Fruit fly (Drosophila melanogaster): ENCODE measurements around the gene Mps1.

Mps1 gene

dm6 chr3R:17670857-17671336 is at the start of gene Mps1, which contains the start of gene CG7523 (continued):
- TF ChIP-seq CG6765 (GFP tag; optimal IDR thresholded peaks at IDR 0.05): no peak
- no peak for TF ChIP-seq dmrt99B (tag; optimal IDR thresholded peaks at IDR 0.05)
- TF ChIP-seq gfzf (GFP tag; optimal IDR thresholded peaks at IDR 0.05): peak; percentile 65
- peak; percentile 12 for TF ChIP-seq Med (GFP tag)
- no peak for TF ChIP-seq tll (GFP tag; optimal IDR thresholded peaks at IDR 0.05)
- TF ChIP-seq Bgb (GFP tag; IDR thresholded peaks at IDR 0.05; ENCODE audit: partially characterized antibody): no peak
- peak; percentile 59; the same call in 2 of the 3 replicates for TF ChIP-seq CG17361 (GFP tag; IDR thresholded peaks at IDR 0.05)
- peak; percentile 82 for TF ChIP-seq trem (tag; optimal IDR thresholded peaks at IDR 0.05)
- TF ChIP-seq Dll (GFP tag; IDR thresholded peaks at IDR 0.05; ENCODE audit: partially characterized antibody): 0 out of 4 replicates have a peak, but pooled peaks have one; percentile 22
- TF ChIP-seq caup (GFP tag; optimal IDR thresholded peaks at IDR 0.05; ENCODE audit: severe bottlenecking): no peak
- no peak for TF ChIP-seq CG4820 (GFP tag; optimal IDR thresholded peaks at IDR 0.05)
- TF ChIP-seq D19A (tag; optimal IDR thresholded peaks at IDR 0.05): peak; percentile 7
- TF ChIP-seq Stat92E (GFP tag; optimal IDR thresholded peaks at IDR 0.05): peak in 1 of 3 experiments; percentile 36
- peak; percentile 41 for TF ChIP-seq CG10431 (GFP tag; optimal IDR thresholded peaks at IDR 0.05)
- no peak for TF ChIP-seq corto (GFP tag; optimal IDR thresholded peaks at IDR 0.05)
- no peak for TF ChIP-seq CG10209 (GFP tag; optimal IDR thresholded peaks at IDR 0.05)
- 0 out of 3 replicates have a peak, but pooled peaks have one; percentile 26 for TF ChIP-seq knrl (GFP tag; IDR thresholded peaks at IDR 0.05; ENCODE audit: partially characterized antibody)
- TF ChIP-seq pan (optimal IDR thresholded peaks at IDR 0.05): no peak
- peak in 1 of 2 experiments; percentile 31 for TF ChIP-seq pan (GFP tag; optimal IDR thresholded peaks at IDR 0.05 in 1 of 2, IDR thresholded peaks at IDR 0.05 in 1 of 2)
- TF ChIP-seq pzg (GFP tag; optimal IDR thresholded peaks at IDR 0.05): peak; percentile 73
- TF ChIP-seq CG17912 (GFP tag; optimal IDR thresholded peaks at IDR 0.05): peak; percentile 59
- TF ChIP-seq CG2712 (tag; optimal IDR thresholded peaks at IDR 0.05): peak; percentile 38
- no peak for TF ChIP-seq Hr78 (GFP tag; optimal IDR thresholded peaks at IDR 0.05)
- TF ChIP-seq grau (tag; optimal IDR thresholded peaks at IDR 0.05): peak; percentile 26
- TF ChIP-seq CG12219 (GFP tag; optimal IDR thresholded peaks at IDR 0.05): no peak
- peak; percentile 10 for TF ChIP-seq mam (GFP tag; optimal IDR thresholded peaks at IDR 0.05)
- peak; percentile 55 for TF ChIP-seq CTCF (GFP tag; optimal IDR thresholded peaks at IDR 0.05)
- no peak; the same call in 2 of the 3 replicates for TF ChIP-seq jigr1 (GFP tag; IDR thresholded peaks at IDR 0.05)
- TF ChIP-seq CG18764 (GFP tag; optimal IDR thresholded peaks at IDR 0.05): no peak
- TF ChIP-seq CG9797 (GFP tag; optimal IDR thresholded peaks at IDR 0.05): peak; percentile 53
- TF ChIP-seq ac (GFP tag; optimal IDR thresholded peaks at IDR 0.05): no peak
- TF ChIP-seq ap (GFP tag; IDR thresholded peaks at IDR 0.05): no peak
- peak; percentile 63 for TF ChIP-seq HmgZ (tag; optimal IDR thresholded peaks at IDR 0.05)
- TF ChIP-seq CG10267 (tag; optimal IDR thresholded peaks at IDR 0.05): peak; percentile 68
- TF ChIP-seq slp2 (GFP tag; optimal IDR thresholded peaks at IDR 0.05): no peak
- peak; percentile 91 for TF ChIP-seq Myb (GFP tag; optimal IDR thresholded peaks at IDR 0.05)
- no peak for TF ChIP-seq Tbp (GFP tag; optimal IDR thresholded peaks at IDR 0.05)
- TF ChIP-seq CG11695 (GFP tag; IDR thresholded peaks at IDR 0.05): no peak
- peak; percentile 66 for TF ChIP-seq Abd-B (GFP tag; optimal IDR thresholded peaks at IDR 0.05)
- TF ChIP-seq CG12391 (tag; optimal IDR thresholded peaks at IDR 0.05): peak; percentile 79
- peak; percentile 27 for TF ChIP-seq CG18262 (tag; optimal IDR thresholded peaks at IDR 0.05)
- TF ChIP-seq ato (GFP tag; IDR thresholded peaks at IDR 0.05; ENCODE audit: partially characterized antibody): no peak
- peak; percentile 51 for TF ChIP-seq phol (tag; optimal IDR thresholded peaks at IDR 0.05)
- no peak for TF ChIP-seq CG14441 (GFP tag; IDR thresholded peaks at IDR 0.05)
- TF ChIP-seq kay (GFP tag; optimal IDR thresholded peaks at IDR 0.05): peak; percentile 65
- TF ChIP-seq ftz-f1 (GFP tag; optimal IDR thresholded peaks at IDR 0.05): peak; percentile 98
- TF ChIP-seq Sry-δ (GFP tag; optimal IDR thresholded peaks at IDR 0.05): peak; percentile 43
- TF ChIP-seq nom (GFP tag; optimal IDR thresholded peaks at IDR 0.05): no peak
- no peak for TF ChIP-seq croc (GFP tag; conservative IDR thresholded peaks at IDR 0.05)
